Worm (Caenorhabditis elegans) whole organism, L4 larva: ENCODE results near the gene ZK1236.1.
A peak's percentile ranks its signal among the peaks of the same experiment; 100 is the strongest.

Source experiments
- D1046.2 ChIP-seq: fragments of 200-800 bp; sonication (Bioruptor generic); IDR thresholded peaks from 2 replicates; pipeline ENCODE4 v1.3.6; 2022; ENCODE audit warnings: missing genetic modification characterization, missing compliant biosample characterization
- F10B5.3 ChIP-seq: sonication (generic microtip); optimal IDR thresholded peaks from 2 replicates; lab custom pipeline; 2016; ENCODE audit warnings: mild to moderate bottlenecking, missing genetic modification characterization, missing compliant biosample characterization
- F26F4.8 ChIP-seq: fragments of 200-800 bp; sonication (Bioruptor generic); conservative IDR thresholded peaks from 2 replicates; pipeline ENCODE4 v1.3.6; 2022; ENCODE audit warnings: missing genetic modification characterization, missing compliant biosample characterization
- Y5F2A.4 ChIP-seq: fragments of 200-800 bp; sonication (Bioruptor generic); optimal IDR thresholded peaks from 2 replicates; lab custom pipeline; 2018; ENCODE audit warnings: mild to moderate bottlenecking, missing genetic modification characterization, missing compliant biosample characterization
- Y75B8A.6 ChIP-seq: fragments of 200-800 bp; sonication (Bioruptor generic); IDR thresholded peaks from 2 replicates; pipeline ENCODE4 v1.3.6; 2022; ENCODE audit warnings: missing genetic modification reagents, missing genetic modification characterization, missing compliant biosample characterization
- ZK337.2 ChIP-seq: fragments of 200-800 bp; sonication (Bioruptor generic); IDR thresholded peaks from 2 replicates; pipeline ENCODE4 v1.3.6; 2022; ENCODE audit warnings: missing genetic modification reagents, missing genetic modification characterization, missing compliant biosample characterization
- aly-2 ChIP-seq: sonication (generic microtip); optimal IDR thresholded peaks from 2 replicates; lab custom pipeline; 2018; ENCODE audit warnings: missing biosample characterization, missing genetic modification characterization
- arid-1 ChIP-seq: fragments of 200-800 bp; sonication (Bioruptor generic); conservative IDR thresholded peaks from 2 replicates; pipeline ENCODE4 v1.3.6; 2022; ENCODE audit warnings: missing genetic modification reagents, missing genetic modification characterization, missing compliant biosample characterization
- attf-4 ChIP-seq: sonication (generic microtip); optimal IDR thresholded peaks from 3 replicates; lab custom pipeline; 2017; ENCODE audit warnings: missing biosample characterization, missing genetic modification characterization
- ceh-32 ChIP-seq: sonication (generic microtip); optimal IDR thresholded peaks from 2 replicates; lab custom pipeline; 2016; ENCODE audit warnings: mild to moderate bottlenecking, missing genetic modification characterization, missing compliant biosample characterization; ENCODE audit not compliant: poor library complexity
- ceh-44 ChIP-seq: fragments of 200-800 bp; sonication (Bioruptor generic); IDR thresholded peaks from 2 replicates; pipeline ENCODE4 v1.3.6; 2022; ENCODE audit warnings: missing genetic modification reagents, missing genetic modification characterization, missing compliant biosample characterization
- ceh-62 ChIP-seq: sonication (generic microtip); optimal IDR thresholded peaks from 2 replicates; lab custom pipeline; 2017; ENCODE audit warnings: missing biosample characterization, missing genetic modification characterization
- ctbp-1 ChIP-seq: fragments of 200-800 bp; sonication (Bioruptor generic); IDR thresholded peaks from 2 replicates; pipeline ENCODE4 v1.3.6; 2022; ENCODE audit warnings: missing genetic modification reagents, missing genetic modification characterization, missing compliant biosample characterization
- daf-12 ChIP-seq: fragments of 150-350 bp; optimal IDR thresholded peaks from 2 replicates; lab custom pipeline; 2014; ENCODE audit warnings: missing biosample characterization, missing genetic modification reagents, missing genetic modification characterization
- dmd-8 ChIP-seq: fragments of 200-800 bp; sonication (Bioruptor generic); IDR thresholded peaks from 2 replicates; pipeline ENCODE4 v1.3.6; 2022; ENCODE audit warnings: missing genetic modification characterization, missing compliant biosample characterization
- dpl-1 ChIP-seq: fragments of 150-350 bp; optimal IDR thresholded peaks from 2 replicates; lab custom pipeline; 2014; ENCODE audit warnings: missing biosample characterization, missing genetic modification reagents, missing genetic modification characterization
- duxl-1 ChIP-seq: sonication (generic microtip); optimal IDR thresholded peaks from 2 replicates; lab custom pipeline; 2016; ENCODE audit warnings: mild to moderate bottlenecking, missing genetic modification characterization, moderate library complexity, missing compliant biosample characterization; ENCODE audit not compliant: poor library complexity
- dve-1 ChIP-seq: sonication (generic microtip); optimal IDR thresholded peaks from 2 replicates; lab custom pipeline; 2017; ENCODE audit warnings: antibody characterized with exemption, mild to moderate bottlenecking, missing genetic modification characterization, missing compliant biosample characterization; ENCODE audit not compliant: insufficient read depth
- egl-27 ChIP-seq: sonication (generic microtip); optimal IDR thresholded peaks from 3 replicates; lab custom pipeline; 2017; ENCODE audit warnings: missing biosample characterization, missing genetic modification reagents, missing genetic modification characterization
- egl-43 ChIP-seq: fragments of 200-800 bp; sonication (Bioruptor generic); IDR thresholded peaks from 2 replicates; pipeline ENCODE4 v1.3.6; 2022; ENCODE audit warnings: missing genetic modification reagents, missing genetic modification characterization, missing compliant biosample characterization
- fkh-10 ChIP-seq: fragments of 150-350 bp; optimal IDR thresholded peaks from 2 replicates; lab custom pipeline; 2014; ENCODE audit warnings: missing biosample characterization, missing genetic modification reagents, missing genetic modification characterization
- fos-1 ChIP-seq: fragments of 150-350 bp; optimal IDR thresholded peaks from 2 replicates; lab custom pipeline; 2014; ENCODE audit warnings: missing biosample characterization, missing genetic modification characterization
- hlh-30 ChIP-seq: sonication (generic microtip); optimal IDR thresholded peaks from 2 replicates; lab custom pipeline; 2017; ENCODE audit warnings: antibody characterized with exemption, mild to moderate bottlenecking, missing genetic modification characterization, missing compliant biosample characterization; ENCODE audit not compliant: insufficient read depth
- hmg-1.1 ChIP-seq: fragments of 200-800 bp; sonication (Bioruptor generic); IDR thresholded peaks from 2 replicates; pipeline ENCODE4 v1.3.6; 2022; ENCODE audit warnings: missing genetic modification reagents, missing genetic modification characterization, missing compliant biosample characterization
- lim-7 ChIP-seq: fragments of 200-800 bp; sonication (Bioruptor generic); IDR thresholded peaks from 2 replicates; pipeline ENCODE4 v1.3.6; 2022; ENCODE audit warnings: missing genetic modification characterization, missing compliant biosample characterization
- lin-1 ChIP-seq: fragments of 200-800 bp; sonication (Bioruptor generic); IDR thresholded peaks from 2 replicates; pipeline ENCODE4 v1.3.6; 2022; ENCODE audit warnings: missing genetic modification reagents, missing genetic modification characterization, missing compliant biosample characterization
- mdt-29 ChIP-seq: fragments of 200-800 bp; sonication (Bioruptor generic); IDR thresholded peaks from 2 replicates; pipeline ENCODE4 v1.3.6; 2022; ENCODE audit warnings: missing genetic modification reagents, missing genetic modification characterization, missing compliant biosample characterization
- mes-2 ChIP-seq: sonication (generic microtip); optimal IDR thresholded peaks from 2 replicates; lab custom pipeline; 2016; ENCODE audit warnings: missing genotype, mild to moderate bottlenecking, missing genetic modification characterization, missing compliant biosample characterization; ENCODE audit not compliant: poor library complexity, severe bottlenecking
- mxl-2 ChIP-seq: fragments of 200-800 bp; sonication (Bioruptor generic); conservative IDR thresholded peaks from 2 replicates; pipeline ENCODE4 v1.3.6; 2022; ENCODE audit warnings: missing genetic modification reagents, missing genetic modification characterization, missing compliant biosample characterization
- mxl-3 ChIP-seq: fragments of 200-800 bp; sonication (Bioruptor generic); optimal IDR thresholded peaks from 2 replicates; lab custom pipeline; 2018; ENCODE audit warnings: mild to moderate bottlenecking, missing genetic modification characterization, missing compliant biosample characterization
- nhr-102 ChIP-seq: sonication (generic microtip); optimal IDR thresholded peaks from 2 replicates; lab custom pipeline; 2016; ENCODE audit warnings: mild to moderate bottlenecking, missing genetic modification characterization, moderate library complexity, missing compliant biosample characterization
- nhr-11 ChIP-seq: fragments of 150-350 bp; optimal IDR thresholded peaks from 2 replicates; lab custom pipeline; 2014; ENCODE audit warnings: missing biosample characterization, missing genetic modification characterization
- nhr-237 ChIP-seq: sonication (generic microtip); optimal IDR thresholded peaks from 2 replicates; lab custom pipeline; 2017; ENCODE audit warnings: missing biosample characterization, missing genetic modification characterization
- nhr-42 ChIP-seq: fragments of 200-800 bp; sonication (Bioruptor generic); IDR thresholded peaks from 2 replicates; pipeline ENCODE4 v1.3.6; 2022; ENCODE audit warnings: missing genetic modification characterization, missing compliant biosample characterization
- nhr-6 ChIP-seq: fragments of 150-350 bp; optimal IDR thresholded peaks from 2 replicates; lab custom pipeline; 2014; ENCODE audit warnings: missing biosample characterization, missing genetic modification characterization
- nhr-76 ChIP-seq: fragments of 150-350 bp; optimal IDR thresholded peaks from 2 replicates; lab custom pipeline; 2014; ENCODE audit warnings: missing biosample characterization, missing genetic modification characterization
- pqm-1 ChIP-seq: sonication (generic microtip); optimal IDR thresholded peaks from 2 replicates; lab custom pipeline; 2017; ENCODE audit warnings: missing biosample characterization, missing genetic modification characterization
- saeg-2 ChIP-seq: fragments of 200-800 bp; sonication (Bioruptor generic); IDR thresholded peaks from 2 replicates; pipeline ENCODE4 v1.3.6; 2022; ENCODE audit warnings: missing genetic modification reagents, missing genetic modification characterization, missing compliant biosample characterization
- set-16 ChIP-seq: fragments of 200-800 bp; sonication (Bioruptor generic); IDR thresholded peaks from 2 replicates; pipeline ENCODE4 v1.3.6; 2022; ENCODE audit warnings: missing genetic modification reagents, missing genetic modification characterization, missing compliant biosample characterization
- skn-1 ChIP-seq: fragments of 150-350 bp; optimal IDR thresholded peaks from 2 replicates; lab custom pipeline; 2014; ENCODE audit warnings: missing biosample characterization, missing genetic modification characterization
- snpc-1.2 ChIP-seq: fragments of 200-800 bp; sonication (Bioruptor generic); IDR thresholded peaks from 2 replicates; pipeline ENCODE4 v1.3.6; 2022; ENCODE audit warnings: missing genetic modification reagents, missing genetic modification characterization, missing compliant biosample characterization
- spr-1 ChIP-seq: sonication (generic microtip); optimal IDR thresholded peaks from 2 replicates; lab custom pipeline; 2016; ENCODE audit warnings: mild to moderate bottlenecking, missing genetic modification characterization, missing compliant biosample characterization
- spr-3 ChIP-seq: fragments of 200-800 bp; sonication (Bioruptor generic); optimal IDR thresholded peaks from 2 replicates; lab custom pipeline; 2018; ENCODE audit warnings: mild to moderate bottlenecking, missing genetic modification characterization, missing compliant biosample characterization
- tag-97 ChIP-seq: fragments of 200-800 bp; sonication (Bioruptor generic); IDR thresholded peaks from 2 replicates; pipeline ENCODE4 v1.3.6; 2022; ENCODE audit warnings: missing genetic modification characterization, missing compliant biosample characterization
- vab-7 ChIP-seq: fragments of 200-800 bp; sonication (Bioruptor generic); IDR thresholded peaks from 2 replicates; pipeline ENCODE4 v1.3.6; 2022; ENCODE audit warnings: missing genetic modification reagents, missing genetic modification characterization, missing compliant biosample characterization
- zfp-3 ChIP-seq: fragments of 200-800 bp; sonication (Bioruptor generic); conservative IDR thresholded peaks from 2 replicates; pipeline ENCODE4 v1.3.6; 2022; ENCODE audit warnings: missing genetic modification reagents, missing genetic modification characterization, missing compliant biosample characterization
- zip-11 ChIP-seq: fragments of 200-800 bp; sonication (Bioruptor generic); IDR thresholded peaks from 2 replicates; pipeline ENCODE4 v1.3.6; 2022; ENCODE audit warnings: missing genetic modification characterization, missing compliant biosample characterization
- zip-2 ChIP-seq: fragments of 150-350 bp; optimal IDR thresholded peaks from 2 replicates; lab custom pipeline; 2014; ENCODE audit warnings: missing biosample characterization, missing genetic modification characterization
- ztf-11 ChIP-seq: fragments of 150-350 bp; optimal IDR thresholded peaks from 2 replicates; lab custom pipeline; 2014; ENCODE audit warnings: missing biosample characterization, missing genetic modification characterization
- ztf-7 ChIP-seq: fragments of 150-350 bp; optimal IDR thresholded peaks from 2 replicates; lab custom pipeline; 2014; ENCODE audit warnings: missing biosample characterization, missing genetic modification characterization

Gene ZK1236.1

ce11 chrIII:8446534-8446933, 17.4 kb downstream of the ZK1236.1 start, which contains the start of gene hsp-110:
TSS of gene hsp-110 (minus strand) at chrIII:8446909.
- no peak for TF ChIP-seq attf-4 (tag; lab: Kevin White, UChicago)
- TF ChIP-seq D1046.2 = no peak
- TF ChIP-seq nhr-76 (tag; lab: Kevin White, UChicago) = no peak
- peak; percentile 21; the same call in 1 of the 2 replicates for TF ChIP-seq arid-1
- TF ChIP-seq ceh-62 (tag; lab: Kevin White, UChicago) = no peak
- 0 out of 2 replicates have a peak, but pooled peaks have one; percentile 22 for TF ChIP-seq egl-43 (GFP tag; lab: Robert Waterston, UW)
- no peak for TF ChIP-seq daf-12 (tag; lab: Kevin White, UChicago)
- TF ChIP-seq hlh-30 (tag; lab: Kevin White, UChicago) = no peak
- 0 out of 2 replicates have a peak, but pooled peaks have one; percentile 6 for TF ChIP-seq F26F4.8
- TF ChIP-seq skn-1 = no peak
- no peak for TF ChIP-seq duxl-1
- TF ChIP-seq mxl-3 (GFP tag; lab: Kevin White, UChicago) = no peak
- no peak for TF ChIP-seq mdt-29
- TF ChIP-seq ztf-7 (tag; lab: Kevin White, UChicago) = no peak
- no peak for TF ChIP-seq ceh-44 (GFP tag; lab: Robert Waterston, UW)
- peak; percentile 25; the same call in 1 of the 2 replicates for TF ChIP-seq vab-7
- no peak for TF ChIP-seq ztf-11 (tag; lab: Kevin White, UChicago)
- no peak; the same call in none of the 2 replicates for TF ChIP-seq snpc-1.2 (GFP tag; lab: Robert Waterston, UW)
- no peak for TF ChIP-seq fos-1
- no peak for TF ChIP-seq tag-97 (GFP tag; lab: Robert Waterston, UW)
- no peak for TF ChIP-seq fkh-10 (GFP tag; lab: Kevin White, UChicago)
- no peak for TF ChIP-seq ceh-32 (tag; lab: Kevin White, UChicago)
- no peak for TF ChIP-seq mxl-2 (GFP tag; lab: Robert Waterston, UW)
- TF ChIP-seq zip-2 = no peak
- no peak for TF ChIP-seq ZK337.2
- TF ChIP-seq spr-1 (tag; lab: Kevin White, UChicago) = no peak
- no peak for TF ChIP-seq lin-1 (GFP tag; lab: Robert Waterston, UW)
- no peak for TF ChIP-seq pqm-1 (tag; lab: Kevin White, UChicago)
- no peak for TF ChIP-seq ctbp-1 (GFP tag; lab: Robert Waterston, UW)
- TF ChIP-seq nhr-237 (tag; lab: Kevin White, UChicago) = no peak
- no peak for TF ChIP-seq Y5F2A.4 (GFP tag; lab: Kevin White, UChicago)
- peak; percentile 84 for TF ChIP-seq lim-7 (GFP tag; lab: Robert Waterston, UW)
- TF ChIP-seq hmg-1.1 = no peak
- TF ChIP-seq nhr-6 = no peak
- TF ChIP-seq saeg-2 (GFP tag; lab: Robert Waterston, UW) = no peak
- no peak for TF ChIP-seq mes-2

DNA sequence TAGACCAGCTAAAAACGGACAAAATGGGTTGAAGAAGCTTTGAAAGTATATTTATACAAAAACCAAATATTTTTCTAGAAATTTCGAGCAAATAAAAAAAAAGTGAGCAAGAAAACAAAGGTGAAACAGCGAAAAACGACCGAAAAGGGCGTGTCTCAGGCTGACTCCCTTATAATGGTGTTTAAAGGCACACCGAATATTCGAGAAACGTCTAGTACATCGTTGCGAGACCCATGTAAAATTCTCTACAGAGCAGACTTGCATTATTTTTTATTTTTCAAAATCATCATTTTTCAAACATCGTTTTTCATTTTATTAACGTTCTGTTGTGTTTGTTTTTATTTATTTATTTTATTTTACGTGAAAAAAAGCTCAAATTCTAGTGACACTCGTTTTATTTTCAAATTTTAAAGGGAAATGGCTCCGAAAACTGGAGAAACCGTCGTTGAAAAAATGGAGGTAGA, 17.9 kb downstream of the ZK1236.1 start, which contains the start of gene rpn-3:
TSS of gene rpn-3 (plus strand) at position 414 of the 464 bp plus-strand sequence.
- TF ChIP-seq zip-11 (GFP tag; lab: Robert Waterston, UW) = no peak
- no peak for TF ChIP-seq aly-2 (tag; lab: Kevin White, UChicago)
- peak; percentile 72; the same call in 1 of the 2 replicates for TF ChIP-seq nhr-42 (GFP tag; lab: Robert Waterston, UW)
- peak; percentile 78 for TF ChIP-seq spr-3 (GFP tag; lab: Kevin White, UChicago)
- TF ChIP-seq Y75B8A.6 (GFP tag; lab: Robert Waterston, UW) = 0 out of 2 replicates have a peak, but pooled peaks have one; percentile 8
- peak; percentile 98 for TF ChIP-seq dve-1 (tag; lab: Kevin White, UChicago)
- peak; percentile 85 for TF ChIP-seq F10B5.3 (tag; lab: Kevin White, UChicago)
- peak; percentile 89 for TF ChIP-seq fkh-10 (GFP tag; lab: Kevin White, UChicago)
- no peak for TF ChIP-seq Y5F2A.4 (GFP tag; lab: Kevin White, UChicago)
- TF ChIP-seq dmd-8 (GFP tag; lab: Robert Waterston, UW) = no peak
- TF ChIP-seq nhr-237 (tag; lab: Kevin White, UChicago) = peak; percentile 37
- no peak for TF ChIP-seq egl-27 (tag; lab: Kevin White, UChicago)
- TF ChIP-seq skn-1 = no peak
- TF ChIP-seq mdt-29 = peak; percentile 99
- peak; percentile 98 for TF ChIP-seq nhr-11 (tag; lab: Kevin White, UChicago)
- no peak for TF ChIP-seq F26F4.8
- peak; percentile 95 for TF ChIP-seq zfp-3 (GFP tag; lab: Robert Waterston, UW)
- TF ChIP-seq nhr-76 (tag; lab: Kevin White, UChicago) = peak; percentile 58
- TF ChIP-seq set-16 (GFP tag; lab: Robert Waterston, UW) = peak; percentile 26; the same call in 1 of the 2 replicates
- peak; percentile 56 for TF ChIP-seq mxl-3 (GFP tag; lab: Kevin White, UChicago)
- peak; percentile 91 for TF ChIP-seq nhr-102 (tag; lab: Kevin White, UChicago)
- no peak for TF ChIP-seq attf-4 (tag; lab: Kevin White, UChicago)
- TF ChIP-seq pqm-1 (tag; lab: Kevin White, UChicago) = peak; percentile 42
- TF ChIP-seq ceh-32 (tag; lab: Kevin White, UChicago) = peak; percentile 36
- TF ChIP-seq dpl-1 (GFP tag; lab: Kevin White, UChicago) = peak; percentile 89
